Fruit fly (Drosophila melanogaster) whole organism, adult: ENCODE measurements around the gene CG14219.

ENCODE experiments used
- CG11617 ChIP-seq: fragments of 200-800 bp; sonication (Bioruptor generic); optimal IDR thresholded peaks from 2 replicates; lab custom pipeline; 2017; ENCODE audit warnings: mild to moderate bottlenecking, missing biosample characterization, missing genetic modification reagents, missing genetic modification characterization
- CG12768 ChIP-seq: fragments of 200-800 bp; sonication (Bioruptor generic); optimal IDR thresholded peaks from 2 replicates; lab custom pipeline; 2017; ENCODE audit warnings: missing biosample characterization, missing genetic modification characterization, mild to moderate bottlenecking, moderate library complexity, missing genetic modification reagents
- CG1620 ChIP-seq: fragments of 200-800 bp; sonication (Bioruptor generic); optimal IDR thresholded peaks from 2 replicates; lab custom pipeline; 2016; ENCODE audit warnings: missing biosample characterization, missing genetic modification characterization
- CG33017 ChIP-seq: fragments of 200-800 bp; sonication (Bioruptor generic); optimal IDR thresholded peaks from 2 replicates; lab custom pipeline; 2018; ENCODE audit warnings: missing biosample characterization, mild to moderate bottlenecking, missing genetic modification characterization, moderate library complexity
- CG5204 ChIP-seq: fragments of 200-800 bp; sonication (Bioruptor generic); optimal IDR thresholded peaks from 2 replicates; lab custom pipeline; 2016; ENCODE audit warnings: missing biosample characterization, missing genetic modification characterization
- CG7045 ChIP-seq: fragments of 200-800 bp; sonication (Bioruptor generic); optimal IDR thresholded peaks from 2 replicates; lab custom pipeline; 2017; ENCODE audit warnings: missing biosample characterization, mild to moderate bottlenecking, missing genetic modification characterization
- Crg-1 ChIP-seq: fragments of 200-800 bp; sonication (Bioruptor generic); optimal IDR thresholded peaks from 2 replicates; lab custom pipeline; 2016; ENCODE audit warnings: missing biosample characterization, missing genetic modification characterization
- Mnt ChIP-seq: fragments of 200-800 bp; sonication (Bioruptor generic); optimal IDR thresholded peaks from 2 replicates; lab custom pipeline; 2016; ENCODE audit warnings: missing biosample characterization, mild to moderate bottlenecking, missing genetic modification characterization
- bab1 ChIP-seq: fragments of 200-800 bp; sonication (Bioruptor generic); optimal IDR thresholded peaks from 3 replicates; lab custom pipeline; 2019; ENCODE audit warnings: missing biosample characterization, mild to moderate bottlenecking, missing genetic modification characterization, moderate library complexity
- cic ChIP-seq: fragments of 200-800 bp; sonication (Bioruptor generic); optimal IDR thresholded peaks from 2 replicates; lab custom pipeline; 2017; ENCODE audit warnings: missing biosample characterization, mild to moderate bottlenecking, missing genetic modification characterization, moderate library complexity
- kay ChIP-seq: fragments of 200-800 bp; sonication (Bioruptor generic); peaks from one replicate; lab custom pipeline; 2016; ENCODE audit warnings: missing biosample characterization, missing genetic modification characterization, borderline replicate concordance
- ovo ChIP-seq: fragments of 200-800 bp; sonication (Bioruptor generic); optimal IDR thresholded peaks from 2 replicates; lab custom pipeline; 2016; ENCODE audit warnings: missing biosample characterization, missing genetic modification characterization
- pad ChIP-seq: fragments of 200-800 bp; sonication (Bioruptor generic); optimal IDR thresholded peaks from 3 replicates; lab custom pipeline; 2017; ENCODE audit warnings: missing biosample characterization, missing genetic modification characterization, mild to moderate bottlenecking, moderate library complexity, missing genetic modification reagents
- toe ChIP-seq: fragments of 200-800 bp; sonication (Bioruptor generic); optimal IDR thresholded peaks from 2 replicates; lab custom pipeline; 2016; ENCODE audit warnings: missing biosample characterization, missing genetic modification characterization

DNA sequence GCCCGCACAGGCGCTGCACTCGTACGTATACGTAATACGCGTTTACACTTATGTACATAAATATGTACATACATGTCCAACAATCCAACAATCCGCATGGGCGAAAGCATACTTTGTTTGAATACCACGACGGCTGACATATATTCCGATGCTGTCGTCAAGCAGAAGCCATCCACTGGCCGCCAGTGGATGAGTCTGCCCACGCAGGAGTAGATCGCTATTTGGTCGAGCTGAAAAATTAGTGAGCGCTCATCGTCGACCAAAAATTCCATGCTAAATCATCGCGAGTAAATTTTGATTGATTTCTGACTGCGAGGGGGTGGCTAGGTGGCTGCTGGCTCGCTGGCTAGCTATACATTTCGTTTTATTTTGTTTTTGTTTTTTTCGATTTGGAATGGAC is 12.5 kb upstream of the CG14219 start:
- TF ChIP-seq Mnt (no peak), toe (GFP tag; lab: Kevin White, UChicago) (no peak), CG33017 (tag; lab: Kevin White, UChicago) (no peak), pad (GFP tag; lab: Kevin White, UChicago) (no peak), CG5204 (no peak), CG11617 (GFP tag; lab: Kevin White, UChicago) (no peak), ovo (no peak), CG7045 (no peak), kay (GFP tag; lab: Kevin White, UChicago) (no peak), cic (GFP tag; lab: Kevin White, UChicago) (no peak), bab1 (GFP tag; lab: Kevin White, UChicago) (no peak), CG1620 (no peak), Crg-1 (GFP tag; lab: Kevin White, UChicago) (no peak), CG12768 (GFP tag; lab: Kevin White, UChicago) (no peak)
